Fruit fly (Drosophila melanogaster) whole organism, embryonic: ENCODE measurements around the gene east.

Source experiments
- Ada2b ChIP-seq: fragments of 200-800 bp; sonication (Bioruptor generic); IDR thresholded peaks from 2 replicates; pipeline ENCODE4 v1.3.6; 2022; ENCODE audit warnings: missing biosample characterization, missing genetic modification characterization
- CG10654 ChIP-seq: fragments of 200-800 bp; sonication (Bioruptor generic); optimal IDR thresholded peaks from 2 replicates; lab custom pipeline; 2016; ENCODE audit warnings: missing biosample characterization, missing genetic modification characterization
- CG11504 ChIP-seq: fragments of 200-800 bp; sonication (Bioruptor generic); optimal IDR thresholded peaks from 3 replicates; lab custom pipeline; 2019; ENCODE audit warnings: missing biosample characterization, mild to moderate bottlenecking, missing genetic modification characterization, moderate library complexity
- CG12155 ChIP-seq: fragments of 200-800 bp; sonication (Bioruptor generic); optimal IDR thresholded peaks from 3 replicates; lab custom pipeline; 2016; ENCODE audit warnings: missing biosample characterization, missing genetic modification characterization
- CG12769 ChIP-seq: fragments of 200-800 bp; sonication (Bioruptor generic); optimal IDR thresholded peaks from 2 replicates; lab custom pipeline; 2019; ENCODE audit warnings: missing biosample characterization, mild to moderate bottlenecking, missing genetic modification characterization, moderate library complexity
- CG13287 ChIP-seq: fragments of 200-800 bp; sonication (Bioruptor generic); IDR thresholded peaks from 2 replicates; pipeline ENCODE4 v1.3.6; 2022; ENCODE audit warnings: missing biosample characterization, missing genetic modification characterization; ENCODE audit not compliant: partially characterized antibody
- CG13424 ChIP-seq: fragments of 200-800 bp; sonication (Bioruptor generic); optimal IDR thresholded peaks from 2 replicates; lab custom pipeline; 2019; ENCODE audit warnings: missing biosample characterization, mild to moderate bottlenecking, missing genetic modification characterization, moderate library complexity
- CG15073 ChIP-seq: fragments of 200-800 bp; sonication (Bioruptor generic); optimal IDR thresholded peaks from 2 replicates; lab custom pipeline; 2016; ENCODE audit warnings: missing biosample characterization, missing genetic modification characterization
- CG15269 ChIP-seq: fragments of 200-800 bp; sonication (Bioruptor generic); optimal IDR thresholded peaks from 2 replicates; lab custom pipeline; 2018; ENCODE audit warnings: missing biosample characterization, mild to moderate bottlenecking, missing genetic modification characterization, moderate library complexity
- CG15479 ChIP-seq: fragments of 200-800 bp; sonication (Bioruptor generic); optimal IDR thresholded peaks from 3 replicates; lab custom pipeline; 2019; ENCODE audit warnings: missing biosample characterization, mild to moderate bottlenecking, missing genetic modification characterization, moderate library complexity
- CG16863 ChIP-seq: fragments of 200-800 bp; sonication (Bioruptor generic); optimal IDR thresholded peaks from 3 replicates; lab custom pipeline; 2016; ENCODE audit warnings: missing biosample characterization, missing genetic modification characterization
- CG2875 ChIP-seq: fragments of 200-800 bp; sonication (Bioruptor generic); optimal IDR thresholded peaks from 2 replicates; lab custom pipeline; 2017; ENCODE audit warnings: missing biosample characterization, mild to moderate bottlenecking, missing genetic modification characterization, missing genetic modification reagents
- CG31388 ChIP-seq: fragments of 200-800 bp; sonication (Bioruptor generic); optimal IDR thresholded peaks from 2 replicates; lab custom pipeline; 2016; ENCODE audit warnings: missing biosample characterization, missing genetic modification characterization
- CG34224 ChIP-seq: fragments of 200-800 bp; sonication (Bioruptor generic); IDR thresholded peaks from 3 replicates; pipeline ENCODE4 v1.3.6; 2022; ENCODE audit warnings: missing biosample characterization, missing genetic modification characterization; ENCODE audit not compliant: partially characterized antibody
- CG34376 ChIP-seq: fragments of 200-800 bp; sonication (Bioruptor generic); optimal IDR thresholded peaks from 2 replicates; lab custom pipeline; 2018; ENCODE audit warnings: missing biosample characterization, mild to moderate bottlenecking, missing genetic modification characterization
- CG3726 ChIP-seq: fragments of 200-800 bp; sonication (Bioruptor generic); IDR thresholded peaks from 3 replicates; pipeline ENCODE4, ENCODE4 v1.3.6; 2022; ENCODE audit warnings: missing biosample characterization, missing genetic modification characterization
- CG5180 ChIP-seq: fragments of 200-800 bp; sonication (Bioruptor generic); optimal IDR thresholded peaks from 3 replicates; lab custom pipeline; 2017; ENCODE audit warnings: missing biosample characterization, missing genetic modification characterization, mild to moderate bottlenecking, moderate library complexity, missing genetic modification reagents
- CG7928 ChIP-seq: fragments of 200-800 bp; sonication (Bioruptor generic); optimal IDR thresholded peaks from 2 replicates; lab custom pipeline; 2017; ENCODE audit warnings: missing biosample characterization, mild to moderate bottlenecking, missing genetic modification characterization
- CG8388 ChIP-seq: fragments of 200-800 bp; sonication (Bioruptor generic); optimal IDR thresholded peaks from 2 replicates; lab custom pipeline; 2019; ENCODE audit warnings: missing biosample characterization, mild to moderate bottlenecking, missing genetic modification characterization, moderate library complexity
- CG9932 ChIP-seq: fragments of 200-800 bp; sonication (Bioruptor generic); IDR thresholded peaks from 2 replicates; pipeline ENCODE4 v1.3.6; 2022; ENCODE audit warnings: missing biosample characterization, missing genetic modification characterization
- CrebB ChIP-seq: fragments of 200-800 bp; sonication (Bioruptor generic); optimal IDR thresholded peaks from 3 replicates; lab custom pipeline; 2018; ENCODE audit warnings: missing biosample characterization, mild to moderate bottlenecking, missing genetic modification characterization
- D ChIP-seq, 2 experiments: fragments of 200-800 bp in 1 of 2; fragments of >200 bp in 1 of 2; sonication (Bioruptor generic) in 1 of 2; optimal IDR thresholded peaks; 2 replicates in 1 of 2; 3 replicates in 1 of 2; lab custom pipeline; 2017; ENCODE audit warnings: mild to moderate bottlenecking in 1 of 2, missing biosample characterization in 1 of 2, missing genetic modification characterization in 1 of 2, missing genetic modification reagents in 1 of 2
- D19A ChIP-seq: fragments of 200-800 bp; optimal IDR thresholded peaks from 3 replicates; lab custom pipeline; 2019; ENCODE audit warnings: missing biosample characterization, mild to moderate bottlenecking, missing genetic modification characterization, moderate library complexity
- Elba2 ChIP-seq: fragments of 200-800 bp; sonication (Bioruptor generic); optimal IDR thresholded peaks from 3 replicates; lab custom pipeline; 2016; ENCODE audit warnings: missing biosample characterization, missing genetic modification characterization
- HLH3B ChIP-seq: fragments of 200-800 bp; sonication (Bioruptor generic); IDR thresholded peaks from 2 replicates; pipeline ENCODE4 v1.3.6; 2022; ENCODE audit warnings: missing biosample characterization, missing genetic modification characterization
- Hey ChIP-seq: fragments of 200-800 bp; sonication (Bioruptor generic); optimal IDR thresholded peaks from 3 replicates; lab custom pipeline; 2018; ENCODE audit warnings: missing biosample characterization, mild to moderate bottlenecking, missing genetic modification characterization
- Hr39 ChIP-seq: fragments of >200 bp; optimal IDR thresholded peaks from 2 replicates; lab custom pipeline; 2017
- MBD-R2 ChIP-seq: fragments of 200-800 bp; sonication (Bioruptor generic); IDR thresholded peaks from 2 replicates; pipeline ENCODE4 v1.3.6; 2022; ENCODE audit warnings: missing biosample characterization, missing genetic modification characterization
- Med ChIP-seq: fragments of 200-800 bp; sonication (Bioruptor generic); peaks from one replicate; lab custom pipeline; 2016; ENCODE audit warnings: missing biosample characterization, missing genetic modification characterization, mild to moderate bottlenecking, inconsistent platforms, moderate library complexity
- Mes4 ChIP-seq: fragments of 200-800 bp; sonication (Bioruptor generic); optimal IDR thresholded peaks from 2 replicates; lab custom pipeline; 2016; ENCODE audit warnings: missing biosample characterization, missing genetic modification characterization
- NK7.1 ChIP-seq: fragments of 200-800 bp; sonication (Bioruptor generic); optimal IDR thresholded peaks from 3 replicates; lab custom pipeline; 2016; ENCODE audit warnings: missing biosample characterization, missing genetic modification characterization
- Nf-YB ChIP-seq: fragments of 200-800 bp; sonication (Bioruptor generic); optimal IDR thresholded peaks from 3 replicates; lab custom pipeline; 2019; ENCODE audit warnings: missing biosample characterization, mild to moderate bottlenecking, missing genetic modification characterization, moderate library complexity
- Oaz ChIP-seq: fragments of 200-800 bp; sonication (Bioruptor generic); IDR thresholded peaks from 2 replicates; pipeline ENCODE4 v1.3.6; 2022; ENCODE audit warnings: missing biosample characterization, missing genetic modification characterization
- Opbp ChIP-seq: fragments of 200-800 bp; sonication (Bioruptor generic); IDR thresholded peaks from 3 replicates; pipeline ENCODE4 v1.3.6; 2022; ENCODE audit warnings: missing biosample characterization, missing genetic modification characterization; ENCODE audit not compliant: partially characterized antibody
- YL-1 ChIP-seq: fragments of 200-800 bp; sonication (Bioruptor generic); optimal IDR thresholded peaks from 3 replicates; lab custom pipeline; 2017; ENCODE audit warnings: missing biosample characterization, mild to moderate bottlenecking, missing genetic modification characterization
- aop ChIP-seq: fragments of 200-800 bp; sonication (Bioruptor generic); IDR thresholded peaks from 2 replicates; pipeline ENCODE4 v1.3.6; 2022; ENCODE audit warnings: missing biosample characterization, missing genetic modification characterization
- az2 ChIP-seq: fragments of 200-800 bp; sonication (Bioruptor generic); optimal IDR thresholded peaks from 3 replicates; lab custom pipeline; 2016; ENCODE audit warnings: missing biosample characterization, missing genetic modification characterization
- chinmo ChIP-seq: fragments of 200-800 bp; sonication (Bioruptor generic); IDR thresholded peaks from 4 replicates; pipeline ENCODE4 v1.3.6; 2022; ENCODE audit warnings: missing biosample characterization, missing genetic modification characterization; ENCODE audit not compliant: partially characterized antibody
- croc ChIP-seq: fragments of 200-800 bp; sonication (Bioruptor generic); conservative IDR thresholded peaks from 3 replicates; pipeline ENCODE4 v1.3.6; 2022; ENCODE audit warnings: missing biosample characterization, missing genetic modification characterization
- en ChIP-seq: fragments of 200-800 bp; sonication (Bioruptor generic); optimal IDR thresholded peaks from 2 replicates; lab custom pipeline; 2016; ENCODE audit warnings: missing biosample characterization, missing genetic modification characterization
- fd102C ChIP-seq: fragments of 200-800 bp; sonication (Bioruptor generic); optimal IDR thresholded peaks from 2 replicates; lab custom pipeline; 2018; ENCODE audit warnings: missing biosample characterization, mild to moderate bottlenecking, missing genetic modification characterization, moderate library complexity
- grn ChIP-seq: fragments of 200-800 bp; sonication (Bioruptor generic); optimal IDR thresholded peaks from 3 replicates; lab custom pipeline; 2017; ENCODE audit warnings: missing biosample characterization, missing genetic modification characterization
- h ChIP-seq: fragments of >200 bp; optimal IDR thresholded peaks from 2 replicates; lab custom pipeline; 2017
- ken ChIP-seq: fragments of 200-800 bp; sonication (Bioruptor generic); IDR thresholded peaks from 3 replicates; pipeline ENCODE4 v1.3.6; 2022; ENCODE audit warnings: missing biosample characterization, missing genetic modification characterization
- kni ChIP-seq: fragments of 200-800 bp; sonication (Bioruptor generic); optimal IDR thresholded peaks from 3 replicates; lab custom pipeline; 2017; ENCODE audit warnings: mild to moderate bottlenecking, missing biosample characterization, missing genetic modification reagents, missing genetic modification characterization
- scrt ChIP-seq: fragments of 200-800 bp; sonication (Bioruptor generic); optimal IDR thresholded peaks from 2 replicates; lab custom pipeline; 2018; ENCODE audit warnings: missing biosample characterization, mild to moderate bottlenecking, missing genetic modification characterization, moderate library complexity
- sisA ChIP-seq: fragments of 200-800 bp; sonication (Bioruptor generic); IDR thresholded peaks from 2 replicates; pipeline ENCODE4 v1.3.6; 2022; ENCODE audit warnings: missing biosample characterization, missing genetic modification characterization
- sqz ChIP-seq: fragments of 200-800 bp; sonication (Bioruptor generic); optimal IDR thresholded peaks from 3 replicates; lab custom pipeline; 2018; ENCODE audit warnings: missing biosample characterization, mild to moderate bottlenecking, missing genetic modification characterization
- twi ChIP-seq: fragments of 200-800 bp; optimal IDR thresholded peaks from 2 replicates; lab custom pipeline; 2019; ENCODE audit warnings: missing biosample characterization, mild to moderate bottlenecking, missing genetic modification characterization, moderate library complexity
- unc-4 ChIP-seq: fragments of 200-800 bp; sonication (Bioruptor generic); IDR thresholded peaks from 2 replicates; pipeline ENCODE4 v1.3.6; 2022; ENCODE audit warnings: missing biosample characterization, missing genetic modification characterization; ENCODE audit not compliant: partially characterized antibody
- zfh2 ChIP-seq: fragments of 200-800 bp; sonication (Bioruptor generic); optimal IDR thresholded peaks from 2 replicates; lab custom pipeline; 2016; ENCODE audit warnings: missing biosample characterization, missing genetic modification characterization

The east gene

dm6 chrX:2012121-2012452 lies 1.4 kb downstream of the east start (continued):
- TF ChIP-seq CG11504 (no peak), Opbp (0 out of 3 replicates have a peak, but pooled peaks have one; percentile 6), CG15073 (GFP tag; lab: Kevin White, UChicago) (no peak), CG15479 (GFP tag; lab: Kevin White, UChicago) (no peak), h (lab: Kevin White, UChicago) (no peak), chinmo (GFP tag; lab: Robert Waterston, UW) (0 out of 4 replicates have a peak, but pooled peaks have one; percentile 50), CG3726 (no peak), CG10654 (GFP tag; lab: Kevin White, UChicago) (no peak), CG34224 (GFP tag; lab: Robert Waterston, UW) (peak; percentile 30; the same call in 1 of the 3 replicates), D19A (tag; lab: Kevin White, UChicago) (no peak), CG13287 (GFP tag; lab: Robert Waterston, UW) (peak; percentile 39; the same call in 1 of the 2 replicates), Nf-YB (no peak), sqz (GFP tag; lab: Kevin White, UChicago) (peak; percentile 56), twi (no peak), NK7.1 (GFP tag; lab: Kevin White, UChicago) (no peak), CG13424 (tag; lab: Kevin White, UChicago) (no peak), sisA (GFP tag; lab: Robert Waterston, UW) (no peak), Ada2b (GFP tag; lab: Robert Waterston, UW) (no peak), Med (GFP tag; lab: Kevin White, UChicago) (peak; percentile 70), zfh2 (GFP tag; lab: Kevin White, UChicago) (no peak), az2 (GFP tag; lab: Kevin White, UChicago) (no peak), CG8388 (GFP tag; lab: Kevin White, UChicago) (no peak), unc-4 (GFP tag; lab: Robert Waterston, UW) (peak; percentile 32; the same call in 1 of the 2 replicates)

- TF ChIP-seq kni (GFP tag; lab: Kevin White, UChicago) (no peak), CG7928 (GFP tag; lab: Kevin White, UChicago) (no peak), CG2875 (GFP tag; lab: Kevin White, UChicago) (no peak), Hey (tag; lab: Kevin White, UChicago) (no peak), fd102C (no peak), CG15269 (tag; lab: Kevin White, UChicago) (no peak), en (no peak), croc (GFP tag; lab: Robert Waterston, UW) (no peak), ken (GFP tag; lab: Robert Waterston, UW) (no peak), D (optimal IDR thresholded peaks at IDR 0.05; lab: Kevin White, UChicago) (no peak), D (GFP tag; optimal IDR thresholded peaks at IDR 0.05; lab: Kevin White, UChicago) (no peak), Mes4 (GFP tag; lab: Kevin White, UChicago) (no peak), Elba2 (GFP tag; lab: Kevin White, UChicago) (no peak), scrt (no peak), CG16863 (no peak), grn (no peak), CG5180 (no peak), MBD-R2 (GFP tag; lab: Robert Waterston, UW) (peak; percentile 25; the same call in 1 of the 2 replicates), Oaz (GFP tag; lab: Robert Waterston, UW) (no peak), CrebB (no peak), YL-1 (GFP tag; lab: Kevin White, UChicago) (peak; percentile 25), aop (no peak), HLH3B (no peak), CG9932 (no peak), CG12155 (GFP tag; lab: Kevin White, UChicago) (no peak), CG12769 (tag; lab: Kevin White, UChicago) (peak; percentile 39), CG31388 (GFP tag; lab: Kevin White, UChicago) (no peak), Hr39 (lab: Kevin White, UChicago) (no peak), CG34376 (GFP tag; lab: Kevin White, UChicago) (peak; percentile 25)
These were observed 2.2 kb downstream of the east start for dm6 chrX:2012837-2013236.
